Fruit fly (Drosophila melanogaster) whole organism, wandering third instar larva: ENCODE data around the gene CG1774.

Source experiments
- CG9705 ChIP-seq: fragments of 200-800 bp; sonication (Bioruptor generic); optimal IDR thresholded peaks from 2 replicates; lab custom pipeline; 2018; ENCODE audit warnings: missing biosample characterization, mild to moderate bottlenecking, missing genetic modification characterization
- Dfd ChIP-seq: fragments of >200 bp; optimal IDR thresholded peaks from 2 replicates; lab custom pipeline; 2017; ENCODE audit warnings: missing biosample characterization, missing genetic modification characterization
- Hr78 ChIP-seq: fragments of >200 bp; optimal IDR thresholded peaks from 2 replicates; lab custom pipeline; 2017; ENCODE audit warnings: missing biosample characterization, missing genetic modification characterization
- Hr83 ChIP-seq: fragments of 200-300 bp; sonication (Bioruptor generic); optimal IDR thresholded peaks from 2 replicates; lab custom pipeline; 2016; ENCODE audit warnings: missing biosample characterization, mild to moderate bottlenecking, missing genetic modification characterization, moderate library complexity; ENCODE audit not compliant: poor library complexity, severe bottlenecking
- Rel ChIP-seq, 2 experiments: fragments of 200-800 bp; sonication (Bioruptor generic) in 1 of 2; optimal IDR thresholded peaks; 2 replicates in 1 of 2; 3 replicates in 1 of 2; lab custom pipeline; 2016 to 2019; ENCODE audit warnings: mild to moderate bottlenecking in 2 of 2, missing biosample characterization in 2 of 2, missing genetic modification characterization in 2 of 2, moderate library complexity in 1 of 2
- brk ChIP-seq: fragments of 200-800 bp; sonication (Bioruptor generic); optimal IDR thresholded peaks from 2 replicates; lab custom pipeline; 2016; ENCODE audit warnings: missing biosample characterization, mild to moderate bottlenecking, missing genetic modification characterization
- dl ChIP-seq, 2 experiments: fragments of 175-275, 200-275 bp in 1 of 2; fragments of 200-275 bp in 1 of 2; sonication (Bioruptor generic); optimal IDR thresholded peaks; lab custom pipeline; 2018; ENCODE audit warnings: mild to moderate bottlenecking in 2 of 2, missing biosample characterization in 2 of 2, missing genetic modification characterization in 2 of 2, moderate library complexity in 2 of 2; ENCODE audit not compliant: partially characterized antibody in 2 of 2, insufficient read depth in 1 of 2
- woc ChIP-seq: sonication (Bioruptor generic); optimal IDR thresholded peaks from 2 replicates; lab custom pipeline; 2016; ENCODE audit warnings: missing biosample characterization, mild to moderate bottlenecking, missing genetic modification characterization

dm6 chr3R:31636501-31636900 is 43.9 kb downstream of the CG1774 start:
- TF ChIP-seq Hr83 (no peak), brk (GFP tag; lab: Kevin White, UChicago) (no peak), Dfd (GFP tag; lab: Kevin White, UChicago) (no peak), Hr78 (GFP tag; lab: Kevin White, UChicago) (no peak), woc (GFP tag; lab: Kevin White, UChicago) (no peak), dl (GFP tag; optimal IDR thresholded peaks at IDR 0.05; lab: Kevin White, UChicago; ENCODE audit: insufficient read depth in 1 of 2, partially characterized antibody in 2 of 2) (no peak), Rel (GFP tag; optimal IDR thresholded peaks at IDR 0.05; lab: Kevin White, UChicago) (no peak), Rel (tag; optimal IDR thresholded peaks at IDR 0.05; lab: Kevin White, UChicago) (no peak), CG9705 (GFP tag; lab: Kevin White, UChicago) (no peak)
